Worm (Caenorhabditis elegans) whole organism, young adult: ENCODE data around the gene clec-219.

ENCODE experiments used
- B0035.1 ChIP-seq: sonication (generic microtip); optimal IDR thresholded peaks from 2 replicates; lab custom pipeline; 2016; ENCODE audit warnings: missing genetic modification characterization, mild to moderate bottlenecking, missing compliant biosample characterization, missing genotype, missing genetic modification reagents
- F39B2.1 ChIP-seq: fragments of 200-800 bp; sonication (Bioruptor generic); IDR thresholded peaks from 2 replicates; pipeline ENCODE4 v1.3.6; 2022; ENCODE audit warnings: missing genetic modification reagents, missing genetic modification characterization, missing compliant biosample characterization
- ama-1 ChIP-seq, 3 experiments: fragments of 150-350 bp in 1 of 3; sonication (generic microtip) in 2 of 3; optimal IDR thresholded peaks; 2 replicates each; lab custom pipeline; 2014 to 2018; ENCODE audit warnings: missing biosample characterization in 2 of 3, missing genetic modification characterization in 2 of 3, missing genetic modification reagents in 2 of 3
- bed-1 ChIP-seq: fragments of 200-800 bp; sonication (Bioruptor generic); IDR thresholded peaks from 2 replicates; pipeline ENCODE4 v1.3.6; 2022; ENCODE audit warnings: missing genetic modification reagents, missing genetic modification characterization, missing compliant biosample characterization
- ceh-27 ChIP-seq: fragments of 200-800 bp; sonication (Bioruptor generic); optimal IDR thresholded peaks from 2 replicates; lab custom pipeline; 2018; ENCODE audit warnings: mild to moderate bottlenecking, missing genetic modification characterization, moderate library complexity, missing compliant biosample characterization
- ceh-79 ChIP-seq: sonication (generic microtip); optimal IDR thresholded peaks from 2 replicates; lab custom pipeline; 2017; ENCODE audit warnings: mild to moderate bottlenecking, missing genetic modification characterization, missing compliant biosample characterization
- tbx-9 ChIP-seq: sonication (generic microtip); optimal IDR thresholded peaks from 2 replicates; lab custom pipeline; 2016; ENCODE audit warnings: borderline replicate concordance, missing genetic modification characterization, inconsistent platforms, missing compliant biosample characterization
- unc-62 ChIP-seq: fragments of 150-350 bp; optimal IDR thresholded peaks from 2 replicates; lab custom pipeline; 2014; ENCODE audit warnings: missing biosample characterization, missing genetic modification reagents, missing genetic modification characterization
- ztf-25 ChIP-seq: fragments of 200-800 bp; sonication (Bioruptor generic); IDR thresholded peaks from 2 replicates; pipeline ENCODE4 v1.3.6; 2022; ENCODE audit warnings: missing genetic modification reagents, missing genetic modification characterization, missing compliant biosample characterization

DNA sequence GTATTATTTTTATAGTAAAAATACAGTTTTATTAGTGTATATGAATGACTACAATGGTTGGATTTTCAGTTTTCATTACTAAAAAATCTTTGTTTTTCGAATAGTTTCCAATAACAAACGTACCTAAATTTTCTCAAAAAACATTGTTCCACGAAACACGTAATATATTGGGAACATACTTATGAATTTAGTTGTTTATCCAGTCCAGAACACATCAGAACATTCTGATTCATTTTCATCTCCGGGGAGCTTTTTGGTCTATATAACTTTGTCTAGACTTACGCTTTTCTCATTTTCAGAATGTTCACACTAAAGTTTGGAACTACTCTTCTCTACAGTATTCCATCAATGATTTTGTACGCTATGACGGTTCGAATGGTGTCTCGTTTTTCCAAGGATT, 26.5 kb upstream of the clec-219 start, which contains the start of gene srg-33:
- TF ChIP-seq B0035.1 (tag; lab: Kevin White, UChicago), result no peak
- TF ChIP-seq bed-1 (GFP tag; lab: Robert Waterston, UW), result no peak
- no peak for TF ChIP-seq ceh-79 (tag; lab: Kevin White, UChicago)
- no peak for TF ChIP-seq F39B2.1 (GFP tag; lab: Robert Waterston, UW)
- TF ChIP-seq ceh-27 (GFP tag; lab: Kevin White, UChicago), result no peak
- TF ChIP-seq ama-1 (optimal IDR thresholded peaks at IDR 0.05; lab: Kevin White, UChicago), result no peak
- TF ChIP-seq ama-1 (GFP tag; optimal IDR thresholded peaks at IDR 0.05; lab: Kevin White, UChicago), result no peak
- no peak for TF ChIP-seq tbx-9 (tag; lab: Kevin White, UChicago)
- no peak for TF ChIP-seq ztf-25 (GFP tag; lab: Robert Waterston, UW)
- no peak for TF ChIP-seq unc-62
